Worm (Caenorhabditis elegans) whole organism, mixed stage, embryonic: ENCODE results near the gene trpp-6.

ENCODE experiments used
- M03D4.4 ChIP-seq: sonication (generic microtip); optimal IDR thresholded peaks from 2 replicates; lab custom pipeline; 2017; ENCODE audit warnings: mild to moderate bottlenecking, missing genetic modification characterization, missing compliant biosample characterization
- bed-3 ChIP-seq: fragments of 200-800 bp; sonication (Bioruptor generic); optimal IDR thresholded peaks from 3 replicates; lab custom pipeline; 2018; ENCODE audit warnings: mild to moderate bottlenecking, missing genetic modification characterization, moderate library complexity, missing compliant biosample characterization
- ceh-83 ChIP-seq: fragments of 200-800 bp; sonication (Bioruptor generic); optimal IDR thresholded peaks from 2 replicates; lab custom pipeline; 2018; ENCODE audit warnings: mild to moderate bottlenecking, missing genetic modification characterization, missing compliant biosample characterization
- ces-1 ChIP-seq: fragments of 150-350 bp; optimal IDR thresholded peaks from 2 replicates; lab custom pipeline; 2014; ENCODE audit warnings: missing biosample characterization, missing genetic modification reagents, missing genetic modification characterization
- mab-5 ChIP-seq: fragments of 150-350 bp; optimal IDR thresholded peaks from 2 replicates; lab custom pipeline; 2014; ENCODE audit warnings: missing biosample characterization, missing genetic modification characterization
- nhr-237 ChIP-seq: fragments of 150-350 bp; optimal IDR thresholded peaks from 2 replicates; lab custom pipeline; 2014; ENCODE audit warnings: missing biosample characterization, missing genetic modification characterization
- snpc-4 ChIP-seq: fragments of 150-350 bp; optimal IDR thresholded peaks from 2 replicates; lab custom pipeline; 2014; ENCODE audit warnings: missing biosample characterization, missing genetic modification characterization
- ztf-11 ChIP-seq: fragments of 150-350 bp; optimal IDR thresholded peaks from 2 replicates; lab custom pipeline; 2014; ENCODE audit warnings: missing biosample characterization, missing genetic modification characterization

ce11 chrV:10039837-10040236 is 48.1 kb downstream of the trpp-6 start:
- TF ChIP-seq mab-5 (tag; lab: Kevin White, UChicago) (no peak), ces-1 (GFP tag; lab: Kevin White, UChicago) (peak; percentile 58), ztf-11 (tag; lab: Kevin White, UChicago) (no peak), M03D4.4 (tag; lab: Kevin White, UChicago) (peak; percentile 10), nhr-237 (tag; lab: Kevin White, UChicago) (peak; percentile 15), snpc-4 (tag; lab: Kevin White, UChicago) (no peak), ceh-83 (GFP tag; lab: Kevin White, UChicago) (no peak), bed-3 (peak; percentile 20)
